Fruit fly (Drosophila melanogaster) whole organism, pupa: ENCODE measurements around the gene tna.

Source experiments
- CG10348 ChIP-seq: fragments of 200-800 bp; sonication (Bioruptor generic); IDR thresholded peaks from 2 replicates; pipeline ENCODE4 v1.3.6; 2022; ENCODE audit warnings: missing biosample characterization, missing genetic modification characterization
- CG13204 ChIP-seq: fragments of 200-800 bp; sonication (Bioruptor generic); optimal IDR thresholded peaks from 2 replicates; lab custom pipeline; 2018; ENCODE audit warnings: missing biosample characterization, mild to moderate bottlenecking, missing genetic modification characterization, moderate library complexity
- CG15710 ChIP-seq: fragments of 200-800 bp; sonication (Bioruptor generic); optimal IDR thresholded peaks from 2 replicates; lab custom pipeline; 2018; ENCODE audit warnings: missing biosample characterization, mild to moderate bottlenecking, missing genetic modification characterization, moderate library complexity
- CG34367 ChIP-seq: fragments of 200-800 bp; sonication (Bioruptor generic); optimal IDR thresholded peaks from 2 replicates; lab custom pipeline; 2018; ENCODE audit warnings: missing biosample characterization, mild to moderate bottlenecking, missing genetic modification characterization
- CG4496 ChIP-seq: fragments of 200-800 bp; sonication (Bioruptor generic); IDR thresholded peaks from 3 replicates; pipeline ENCODE4 v1.3.6; 2022; ENCODE audit warnings: missing biosample characterization, missing genetic modification characterization
- CG8301 ChIP-seq: fragments of 200-800 bp; sonication (Bioruptor generic); optimal IDR thresholded peaks from 2 replicates; lab custom pipeline; 2018; ENCODE audit warnings: missing biosample characterization, mild to moderate bottlenecking, missing genetic modification characterization
- EcR ChIP-seq: fragments of 200-800 bp; sonication (Bioruptor generic); optimal IDR thresholded peaks from 3 replicates; lab custom pipeline; 2019; ENCODE audit warnings: missing biosample characterization, missing genetic modification characterization, mild to moderate bottlenecking, moderate library complexity, missing genetic modification reagents
- Pif1B ChIP-seq: fragments of 200-800 bp; sonication (Bioruptor generic); optimal IDR thresholded peaks from 3 replicates; lab custom pipeline; 2016; ENCODE audit warnings: missing biosample characterization, missing genetic modification characterization

dm6 chr3L:10841905-10842304 lies 6.6 kb downstream of the tna start:
- TF ChIP-seq CG13204 = peak; percentile 29
- TF ChIP-seq CG8301 (tag; lab: Kevin White, UChicago) = no peak
- no peak for TF ChIP-seq CG10348 (GFP tag; lab: Robert Waterston, UW)
- TF ChIP-seq CG15710 (tag; lab: Kevin White, UChicago) = no peak
- TF ChIP-seq CG34367 (tag; lab: Kevin White, UChicago) = no peak
- no peak for TF ChIP-seq EcR (GFP tag; lab: Kevin White, UChicago)
- no peak for TF ChIP-seq CG4496 (GFP tag; lab: Robert Waterston, UW)
- TF ChIP-seq Pif1B (GFP tag; lab: Kevin White, UChicago) = no peak
